Worm (Caenorhabditis elegans) whole organism, early embryonic: ENCODE results near the gene F46B6.6.

ENCODE experiments used
- F13C5.2 ChIP-seq: sonication (generic microtip); optimal IDR thresholded peaks from 2 replicates; lab custom pipeline; 2017; ENCODE audit warnings: mild to moderate bottlenecking, missing genetic modification characterization, inconsistent platforms, missing compliant biosample characterization
- ama-1 ChIP-seq: fragments of 150-350 bp; optimal IDR thresholded peaks from 2 replicates; lab custom pipeline; 2014
- flt-1 ChIP-seq: fragments of 200-800 bp; sonication (Bioruptor generic); IDR thresholded peaks from 2 replicates; pipeline ENCODE4 v1.3.6; 2022; ENCODE audit warnings: missing genetic modification characterization, missing compliant biosample characterization
- hmg-4 ChIP-seq: fragments of 200-800 bp; sonication (Bioruptor generic); optimal IDR thresholded peaks from 2 replicates; lab custom pipeline; 2018; ENCODE audit warnings: mild to moderate bottlenecking, missing genetic modification characterization, missing compliant biosample characterization
- pes-1 ChIP-seq: fragments of 200-800 bp; sonication (Bioruptor generic); IDR thresholded peaks from 2 replicates; pipeline ENCODE4 v1.3.6; 2022; ENCODE audit warnings: missing genetic modification reagents, missing genetic modification characterization, missing compliant biosample characterization
- scrt-1 ChIP-seq: fragments of 200-800 bp; sonication (Bioruptor generic); IDR thresholded peaks from 2 replicates; pipeline ENCODE4 v1.3.6; 2022; ENCODE audit warnings: missing genetic modification characterization, missing compliant biosample characterization
- tbx-11 ChIP-seq: fragments of 200-800 bp; sonication (Bioruptor generic); IDR thresholded peaks from 2 replicates; pipeline ENCODE4 v1.3.6; 2022; ENCODE audit warnings: missing genetic modification characterization, missing compliant biosample characterization
- tbx-37 ChIP-seq: fragments of 200-800 bp; sonication (Bioruptor generic); conservative IDR thresholded peaks from 2 replicates; pipeline ENCODE4 v1.3.6; 2022; ENCODE audit warnings: missing genetic modification reagents, missing genetic modification characterization, missing compliant biosample characterization

DNA sequence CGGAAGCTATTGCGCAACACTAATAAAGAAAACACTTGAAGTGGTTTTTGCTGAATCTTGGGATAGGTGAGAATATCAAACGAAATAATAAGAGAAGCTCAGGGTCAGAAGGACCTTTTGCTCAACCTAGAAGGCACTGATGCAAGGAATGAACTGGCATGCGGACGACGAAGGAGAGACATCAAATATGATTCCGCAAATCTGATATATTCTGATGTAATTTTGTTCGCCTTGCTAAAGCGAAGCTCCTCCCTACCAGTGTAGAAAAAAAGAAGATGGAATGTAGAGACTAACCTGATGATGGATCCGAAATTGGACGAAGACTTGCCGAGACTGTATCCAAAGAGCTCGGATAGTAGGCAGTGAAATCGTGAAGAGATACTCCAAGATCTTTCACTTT lies 18.7 kb downstream of the F46B6.6 start:
- TF ChIP-seq F13C5.2 (tag; lab: Kevin White, UChicago): no peak
- TF ChIP-seq pes-1 (GFP tag; lab: Robert Waterston, UW): no peak
- no peak for TF ChIP-seq hmg-4 (GFP tag; lab: Kevin White, UChicago)
- no peak for TF ChIP-seq flt-1 (GFP tag; lab: Robert Waterston, UW)
- no peak for TF ChIP-seq ama-1
- TF ChIP-seq tbx-37 (GFP tag; lab: Robert Waterston, UW): no peak
- TF ChIP-seq scrt-1 (GFP tag; lab: Robert Waterston, UW): no peak
- TF ChIP-seq tbx-11 (GFP tag; lab: Robert Waterston, UW): no peak
